Comparison of ENCODE assay signal across 1 fruit fly cellular context in genomic region chr3L:1533699-1534431, dm6.
TF ChIP-seq lines count a peak whose summit lies in the region.

TSS of gene Iml1 (minus strand) at chr3L:1534034.

TF ChIP-seq in whole organism, embryonic, 481 proteins besides CTCF, POLR2A, EP300 and RAD21 (continued from another document and continues in another):
- no peak for TF ChIP-seq Sox102F (GFP tag; optimal IDR thresholded peaks at IDR 0.05; lab: Kevin White, UChicago)
- no peak for TF ChIP-seq Drgx (GFP tag; IDR thresholded peaks at IDR 0.05; lab: Robert Waterston, UW)
- no peak for TF ChIP-seq CG11398 (GFP tag; optimal IDR thresholded peaks at IDR 0.05; lab: Kevin White, UChicago)
- TF ChIP-seq kay (GFP tag; optimal IDR thresholded peaks at IDR 0.05; lab: Kevin White, UChicago) = no peak
- peak; percentile 45 for TF ChIP-seq CG9215 (GFP tag; IDR thresholded peaks at IDR 0.05; lab: Robert Waterston, UW)
- no peak for TF ChIP-seq knrl (GFP tag; IDR thresholded peaks at IDR 0.05; lab: Robert Waterston, UW; ENCODE audit: partially characterized antibody)
- TF ChIP-seq Eip74EF (GFP tag; optimal IDR thresholded peaks at IDR 0.05; lab: Kevin White, UChicago) = no peak
- TF ChIP-seq CG17829 (tag; optimal IDR thresholded peaks at IDR 0.05; lab: Kevin White, UChicago) = peak; percentile 58
- no peak for TF ChIP-seq ato (GFP tag; IDR thresholded peaks at IDR 0.05; lab: Robert Waterston, UW; ENCODE audit: partially characterized antibody)
- TF ChIP-seq emc (GFP tag; optimal IDR thresholded peaks at IDR 0.05; lab: Kevin White, UChicago) = no peak
- no peak for TF ChIP-seq Bdp1 (GFP tag; optimal IDR thresholded peaks at IDR 0.05; lab: Kevin White, UChicago)
- TF ChIP-seq CG9797 (GFP tag; optimal IDR thresholded peaks at IDR 0.05; lab: Kevin White, UChicago) = peak; percentile 66
- TF ChIP-seq pzg (GFP tag; optimal IDR thresholded peaks at IDR 0.05; lab: Kevin White, UChicago) = peak; percentile 23
- TF ChIP-seq fd96Cb (tag; optimal IDR thresholded peaks at IDR 0.05; lab: Kevin White, UChicago) = peak; percentile 6
- peak; percentile 21; the same call in 1 of the 3 replicates for TF ChIP-seq CG11560 (tag; IDR thresholded peaks at IDR 0.05; lab: Robert Waterston, UW)
- TF ChIP-seq Side (GFP tag; optimal IDR thresholded peaks at IDR 0.05; lab: Kevin White, UChicago) = no peak
- TF ChIP-seq row (GFP tag; IDR thresholded peaks at IDR 0.05; lab: Robert Waterston, UW) = peak; percentile 83
- TF ChIP-seq CG14441 (GFP tag; IDR thresholded peaks at IDR 0.05; lab: Robert Waterston, UW) = peak; percentile 60
- no peak for TF ChIP-seq prd (optimal IDR thresholded peaks at IDR 0.05; lab: Kevin White, UChicago)
- TF ChIP-seq prd (GFP tag; IDR thresholded peaks at IDR 0.05; lab: Robert Waterston, UW) = peak; percentile 78
- peak; percentile 17 for TF ChIP-seq NfI (GFP tag; optimal IDR thresholded peaks at IDR 0.05; lab: Kevin White, UChicago)
- TF ChIP-seq vvl (GFP tag; IDR thresholded peaks at IDR 0.05; lab: Robert Waterston, UW) = peak; percentile 70
- TF ChIP-seq CG8924 (tag; optimal IDR thresholded peaks at IDR 0.05; lab: Kevin White, UChicago) = peak; percentile 60
- no peak for TF ChIP-seq H2.0 (GFP tag; IDR thresholded peaks at IDR 0.05; lab: Robert Waterston, UW)
- TF ChIP-seq E2f2 (GFP tag; IDR thresholded peaks at IDR 0.05; lab: Robert Waterston, UW) = no peak
- TF ChIP-seq pb (GFP tag; optimal IDR thresholded peaks at IDR 0.05; lab: Kevin White, UChicago) = no peak
- peak; percentile 53; the same call in 2 of the 3 replicates for TF ChIP-seq dysf (GFP tag; IDR thresholded peaks at IDR 0.05; lab: Robert Waterston, UW)
- no peak for TF ChIP-seq salm (tag; optimal IDR thresholded peaks at IDR 0.05; lab: Kevin White, UChicago)
- TF ChIP-seq dm (GFP tag; optimal IDR thresholded peaks at IDR 0.05; lab: Kevin White, UChicago) = no peak
- no peak for TF ChIP-seq jing (GFP tag; optimal IDR thresholded peaks at IDR 0.05; lab: Kevin White, UChicago)
- peak; percentile 27 for TF ChIP-seq Ets97D (GFP tag; optimal IDR thresholded peaks at IDR 0.05; lab: Kevin White, UChicago)
- TF ChIP-seq bab2 (GFP tag; optimal IDR thresholded peaks at IDR 0.05; lab: Kevin White, UChicago) = no peak
- TF ChIP-seq oc (tag; optimal IDR thresholded peaks at IDR 0.05; lab: Kevin White, UChicago) = no peak
- TF ChIP-seq wek (GFP tag; optimal IDR thresholded peaks at IDR 0.05; lab: Kevin White, UChicago) = no peak
- peak; percentile 6 for TF ChIP-seq CG15696 (tag; optimal IDR thresholded peaks at IDR 0.05; lab: Kevin White, UChicago)
- no peak for TF ChIP-seq Stat92E (GFP tag; optimal IDR thresholded peaks at IDR 0.05; lab: Kevin White, UChicago)
- peak; percentile 50 for TF ChIP-seq CG11247 (GFP tag; IDR thresholded peaks at IDR 0.05; lab: Robert Waterston, UW)
- TF ChIP-seq CG10979 (tag; optimal IDR thresholded peaks at IDR 0.05; lab: Kevin White, UChicago) = peak; percentile 24
- peak; percentile 39; the same call in 1 of the 2 replicates for TF ChIP-seq CG14014 (GFP tag; IDR thresholded peaks at IDR 0.05; lab: Robert Waterston, UW)
- no peak for TF ChIP-seq CG10959 (GFP tag; IDR thresholded peaks at IDR 0.05; lab: Robert Waterston, UW)
- TF ChIP-seq CG12744 (GFP tag; optimal IDR thresholded peaks at IDR 0.05; lab: Kevin White, UChicago) = no peak
- TF ChIP-seq fd3F (GFP tag; optimal IDR thresholded peaks at IDR 0.05; lab: Kevin White, UChicago) = peak; percentile 39
- no peak for TF ChIP-seq CG15269 (tag; optimal IDR thresholded peaks at IDR 0.05; lab: Kevin White, UChicago)
- TF ChIP-seq CG9727 (GFP tag; optimal IDR thresholded peaks at IDR 0.05; lab: Kevin White, UChicago) = peak; percentile 7
- no peak for TF ChIP-seq HLHmδ (GFP tag; optimal IDR thresholded peaks at IDR 0.05; lab: Kevin White, UChicago)
- no peak for TF ChIP-seq ftz-f1 (GFP tag; optimal IDR thresholded peaks at IDR 0.05; lab: Kevin White, UChicago)
- no peak for TF ChIP-seq ind (GFP tag; optimal IDR thresholded peaks at IDR 0.05; lab: Kevin White, UChicago)
- TF ChIP-seq CG3995 (GFP tag; optimal IDR thresholded peaks at IDR 0.05; lab: Kevin White, UChicago) = peak; percentile 71
- no peak for TF ChIP-seq NK7.1 (GFP tag; optimal IDR thresholded peaks at IDR 0.05; lab: Kevin White, UChicago)
- TF ChIP-seq aop (GFP tag; IDR thresholded peaks at IDR 0.05; lab: Robert Waterston, UW) = no peak
- TF ChIP-seq CG1602 (GFP tag; optimal IDR thresholded peaks at IDR 0.05; lab: Kevin White, UChicago) = peak; percentile 12
- no peak for TF ChIP-seq CG3163 (GFP tag; optimal IDR thresholded peaks at IDR 0.05; lab: Kevin White, UChicago)
- no peak for TF ChIP-seq Dp (GFP tag; optimal IDR thresholded peaks at IDR 0.05; lab: Kevin White, UChicago)
- TF ChIP-seq lmd (GFP tag; IDR thresholded peaks at IDR 0.05; lab: Robert Waterston, UW) = peak; percentile 63; the same call in 1 of the 2 replicates
- no peak for TF ChIP-seq Nf-YB (GFP tag; optimal IDR thresholded peaks at IDR 0.05; lab: Kevin White, UChicago)
- TF ChIP-seq CG7745 (tag; optimal IDR thresholded peaks at IDR 0.05; lab: Kevin White, UChicago) = peak; percentile 60
- peak; percentile 12 for TF ChIP-seq cwo (GFP tag; optimal IDR thresholded peaks at IDR 0.05; lab: Kevin White, UChicago)
- TF ChIP-seq Rx (GFP tag; IDR thresholded peaks at IDR 0.05; lab: Robert Waterston, UW) = 0 out of 2 replicates have a peak, but pooled peaks have one; percentile 14
- TF ChIP-seq ranshi (GFP tag; IDR thresholded peaks at IDR 0.05; lab: Robert Waterston, UW) = 0 out of 2 replicates have a peak, but pooled peaks have one; percentile 15
- no peak for TF ChIP-seq Elba2 (GFP tag; optimal IDR thresholded peaks at IDR 0.05; lab: Kevin White, UChicago)
- peak; percentile 25; the same call in 1 of the 2 replicates for TF ChIP-seq CG13287 (GFP tag; IDR thresholded peaks at IDR 0.05; lab: Robert Waterston, UW; ENCODE audit: partially characterized antibody)
- peak; percentile 68 for TF ChIP-seq CG12391 (tag; optimal IDR thresholded peaks at IDR 0.05; lab: Kevin White, UChicago)
- TF ChIP-seq CG10654 (GFP tag; optimal IDR thresholded peaks at IDR 0.05; lab: Kevin White, UChicago) = peak; percentile 35
- 0 out of 2 replicates have a peak, but pooled peaks have one; percentile 20 for TF ChIP-seq CG11085 (GFP tag; IDR thresholded peaks at IDR 0.05; lab: Robert Waterston, UW)
- peak; percentile 7 for TF ChIP-seq CG12104 (GFP tag; optimal IDR thresholded peaks at IDR 0.05; lab: Kevin White, UChicago)
- peak; percentile 30 for TF ChIP-seq CG12299 (tag; optimal IDR thresholded peaks at IDR 0.05; lab: Kevin White, UChicago)
- TF ChIP-seq zen (tag; optimal IDR thresholded peaks at IDR 0.05; lab: Kevin White, UChicago) = peak; percentile 45
- TF ChIP-seq Oli (tag; optimal IDR thresholded peaks at IDR 0.05; lab: Kevin White, UChicago) = peak; percentile 11
- no peak for TF ChIP-seq Kr (GFP tag; optimal IDR thresholded peaks at IDR 0.05; lab: Kevin White, UChicago)
- TF ChIP-seq CG7271 (tag; optimal IDR thresholded peaks at IDR 0.05; lab: Kevin White, UChicago) = no peak
- no peak for TF ChIP-seq CG15073 (GFP tag; optimal IDR thresholded peaks at IDR 0.05; lab: Kevin White, UChicago)
- TF ChIP-seq HLH54F (GFP tag; optimal IDR thresholded peaks at IDR 0.05; lab: Kevin White, UChicago) = peak; percentile 6
- peak; percentile 26 for TF ChIP-seq Hr3 (GFP tag; optimal IDR thresholded peaks at IDR 0.05; lab: Kevin White, UChicago)
- TF ChIP-seq ken (GFP tag; IDR thresholded peaks at IDR 0.05; lab: Robert Waterston, UW) = 0 out of 3 replicates have a peak, but pooled peaks have one; percentile 23
- TF ChIP-seq psq (GFP tag; optimal IDR thresholded peaks at IDR 0.05; lab: Kevin White, UChicago) = peak; percentile 79
- TF ChIP-seq CG3847 (GFP tag; IDR thresholded peaks at IDR 0.05; lab: Robert Waterston, UW) = no peak
- TF ChIP-seq CG32532 (GFP tag; IDR thresholded peaks at IDR 0.05; lab: Robert Waterston, UW) = peak; percentile 71
- TF ChIP-seq CHES-1-like (GFP tag; optimal IDR thresholded peaks at IDR 0.05; lab: Kevin White, UChicago) = no peak
- peak; percentile 52 for TF ChIP-seq phol (tag; optimal IDR thresholded peaks at IDR 0.05; lab: Kevin White, UChicago)
- no peak for TF ChIP-seq CG30020 (tag; optimal IDR thresholded peaks at IDR 0.05; lab: Kevin White, UChicago)
- TF ChIP-seq bowl (GFP tag; IDR thresholded peaks at IDR 0.05; lab: Robert Waterston, UW) = no peak
- TF ChIP-seq CG7928 (GFP tag; optimal IDR thresholded peaks at IDR 0.05; lab: Kevin White, UChicago) = no peak
- TF ChIP-seq CG9817 (tag; optimal IDR thresholded peaks at IDR 0.05; lab: Kevin White, UChicago) = peak; percentile 8
- peak; percentile 41; the same call in 1 of the 2 replicates for TF ChIP-seq CG4404 (GFP tag; IDR thresholded peaks at IDR 0.05; lab: Robert Waterston, UW)
- no peak for TF ChIP-seq sima (GFP tag; optimal IDR thresholded peaks at IDR 0.05; lab: Kevin White, UChicago)
- TF ChIP-seq Optix (GFP tag; IDR thresholded peaks at IDR 0.05; lab: Robert Waterston, UW) = no peak
- no peak for TF ChIP-seq CG1832 (GFP tag; optimal IDR thresholded peaks at IDR 0.05; lab: Kevin White, UChicago)
- TF ChIP-seq ssp (GFP tag; IDR thresholded peaks at IDR 0.05; lab: Robert Waterston, UW) = peak; percentile 37
- no peak for TF ChIP-seq CG10462 (GFP tag; optimal IDR thresholded peaks at IDR 0.05; lab: Kevin White, UChicago)
- TF ChIP-seq CG7987 (GFP tag; optimal IDR thresholded peaks at IDR 0.05; lab: Kevin White, UChicago) = no peak
- TF ChIP-seq Mes4 (GFP tag; optimal IDR thresholded peaks at IDR 0.05; lab: Kevin White, UChicago) = no peak
- no peak for TF ChIP-seq CG2202 (tag; optimal IDR thresholded peaks at IDR 0.05; lab: Kevin White, UChicago)
- TF ChIP-seq gsb-n (tag; optimal IDR thresholded peaks at IDR 0.05; lab: Kevin White, UChicago) = no peak
- no peak for TF ChIP-seq Atf3 (GFP tag; optimal IDR thresholded peaks at IDR 0.05; lab: Kevin White, UChicago)
- no peak for TF ChIP-seq wor (GFP tag; IDR thresholded peaks at IDR 0.05; lab: Robert Waterston, UW)
- no peak for TF ChIP-seq Ravus (GFP tag; IDR thresholded peaks at IDR 0.05; lab: Robert Waterston, UW)
- TF ChIP-seq Dfd (GFP tag; optimal IDR thresholded peaks at IDR 0.05; lab: Kevin White, UChicago) = no peak
- no peak for TF ChIP-seq CG6683 (GFP tag; optimal IDR thresholded peaks at IDR 0.05; lab: Kevin White, UChicago)
- TF ChIP-seq CG12942 (GFP tag; optimal IDR thresholded peaks at IDR 0.05; lab: Kevin White, UChicago) = peak; percentile 31
- no peak for TF ChIP-seq chm (GFP tag; IDR thresholded peaks at IDR 0.05; lab: Robert Waterston, UW)
- no peak for TF ChIP-seq CG6854 (GFP tag; optimal IDR thresholded peaks at IDR 0.05; lab: Kevin White, UChicago)
- TF ChIP-seq tup (GFP tag; optimal IDR thresholded peaks at IDR 0.05; lab: Kevin White, UChicago) = no peak
- peak; percentile 79 for TF ChIP-seq CG9932 (GFP tag; IDR thresholded peaks at IDR 0.05; lab: Robert Waterston, UW)
- TF ChIP-seq Xbp1 (GFP tag; optimal IDR thresholded peaks at IDR 0.05; lab: Kevin White, UChicago) = peak; percentile 43
- TF ChIP-seq CG9876 (GFP tag; optimal IDR thresholded peaks at IDR 0.05; lab: Kevin White, UChicago) = no peak
- TF ChIP-seq Hey (tag; optimal IDR thresholded peaks at IDR 0.05; lab: Kevin White, UChicago) = no peak
- TF ChIP-seq CG16863 (GFP tag; optimal IDR thresholded peaks at IDR 0.05; lab: Kevin White, UChicago) = no peak
- TF ChIP-seq Trl (optimal IDR thresholded peaks at IDR 0.05; lab: Kevin White, UChicago) = no peak
- peak; percentile 32 for TF ChIP-seq Trl (GFP tag; optimal IDR thresholded peaks at IDR 0.05; lab: Kevin White, UChicago)
- TF ChIP-seq CG11456 (GFP tag; IDR thresholded peaks at IDR 0.05; lab: Robert Waterston, UW) = peak; percentile 72
- TF ChIP-seq Vsx1 (GFP tag; optimal IDR thresholded peaks at IDR 0.05; lab: Kevin White, UChicago) = no peak
- peak; percentile 27 for TF ChIP-seq CG4820 (GFP tag; optimal IDR thresholded peaks at IDR 0.05; lab: Kevin White, UChicago)
- TF ChIP-seq CG10267 (tag; optimal IDR thresholded peaks at IDR 0.05; lab: Kevin White, UChicago) = peak; percentile 47
- no peak for TF ChIP-seq Doc3 (GFP tag; IDR thresholded peaks at IDR 0.05; lab: Robert Waterston, UW; ENCODE audit: partially characterized antibody)
- TF ChIP-seq CG8388 (GFP tag; optimal IDR thresholded peaks at IDR 0.05; lab: Kevin White, UChicago) = peak; percentile 32
- TF ChIP-seq pfk (GFP tag; optimal IDR thresholded peaks at IDR 0.05; lab: Kevin White, UChicago) = no peak
- TF ChIP-seq CG7372 (GFP tag; IDR thresholded peaks at IDR 0.05; lab: Robert Waterston, UW) = peak; percentile 20; the same call in 1 of the 2 replicates
- no peak for TF ChIP-seq CG10274 (GFP tag; optimal IDR thresholded peaks at IDR 0.05; lab: Kevin White, UChicago)
- no peak for TF ChIP-seq D19A (tag; optimal IDR thresholded peaks at IDR 0.05; lab: Kevin White, UChicago)
- peak; percentile 27 for TF ChIP-seq klu (GFP tag; IDR thresholded peaks at IDR 0.05; lab: Robert Waterston, UW)
- peak; percentile 58 for TF ChIP-seq gfzf (GFP tag; optimal IDR thresholded peaks at IDR 0.05; lab: Kevin White, UChicago)
- peak; percentile 61 for TF ChIP-seq CG4424 (GFP tag; optimal IDR thresholded peaks at IDR 0.05; lab: Kevin White, UChicago)
- TF ChIP-seq HLH4C (GFP tag; IDR thresholded peaks at IDR 0.05; lab: Robert Waterston, UW; ENCODE audit: partially characterized antibody) = no peak
- no peak for TF ChIP-seq Usf (GFP tag; optimal IDR thresholded peaks at IDR 0.05; lab: Kevin White, UChicago)
- no peak for TF ChIP-seq CG32767 (GFP tag; IDR thresholded peaks at IDR 0.05; lab: Robert Waterston, UW)
- no peak for TF ChIP-seq CG9609 (GFP tag; optimal IDR thresholded peaks at IDR 0.05; lab: Kevin White, UChicago)
- TF ChIP-seq dpn (GFP tag; optimal IDR thresholded peaks at IDR 0.05; lab: Kevin White, UChicago) = no peak
- TF ChIP-seq fd64A (GFP tag; optimal IDR thresholded peaks at IDR 0.05; lab: Kevin White, UChicago) = no peak
- TF ChIP-seq run (tag; optimal IDR thresholded peaks at IDR 0.05; lab: Kevin White, UChicago) = no peak
- TF ChIP-seq chn (GFP tag; optimal IDR thresholded peaks at IDR 0.05; lab: Kevin White, UChicago) = no peak
- TF ChIP-seq CG6254 (GFP tag; optimal IDR thresholded peaks at IDR 0.05; lab: Kevin White, UChicago) = peak; percentile 68
- no peak for TF ChIP-seq pros (GFP tag; optimal IDR thresholded peaks at IDR 0.05; lab: Kevin White, UChicago)
- no peak for TF ChIP-seq CG8290 (GFP tag; optimal IDR thresholded peaks at IDR 0.05; lab: Kevin White, UChicago)
- no peak for TF ChIP-seq CG8290 (tag; optimal IDR thresholded peaks at IDR 0.05; lab: Kevin White, UChicago)
- no peak for TF ChIP-seq schlank (tag; optimal IDR thresholded peaks at IDR 0.05; lab: Kevin White, UChicago)
